Worm (Caenorhabditis elegans) whole organism, L1 larva: Measurements from ENCODE around the gene T19H5.4.

Experiments used
- F16B12.6 ChIP-seq: fragments of 150-350 bp; optimal IDR thresholded peaks from 2 replicates; lab custom pipeline; 2014; ENCODE audit warnings: missing biosample characterization, missing genetic modification characterization
- Y116A8C.19 ChIP-seq: sonication (generic microtip); optimal IDR thresholded peaks from 2 replicates; lab custom pipeline; 2016; ENCODE audit warnings: missing compliant biosample characterization, missing genetic modification characterization, borderline replicate concordance
- aha-1 ChIP-seq: fragments of 150-350 bp; optimal IDR thresholded peaks from 2 replicates; lab custom pipeline; 2014; ENCODE audit warnings: missing biosample characterization, missing genetic modification characterization
- alr-1 ChIP-seq: fragments of 200-800 bp; sonication (Bioruptor generic); optimal IDR thresholded peaks from 2 replicates; lab custom pipeline; 2018; ENCODE audit warnings: borderline replicate concordance, mild to moderate bottlenecking, missing genetic modification characterization, missing compliant biosample characterization
- ama-1 ChIP-seq: fragments of 150-350 bp; optimal IDR thresholded peaks from 2 replicates; lab custom pipeline; 2014
- blmp-1 ChIP-seq: fragments of 150-350 bp; optimal IDR thresholded peaks from 2 replicates; lab custom pipeline; 2014; ENCODE audit warnings: missing biosample characterization, missing genetic modification characterization
- ceh-63 ChIP-seq: fragments of 200-800 bp; sonication (Bioruptor generic); optimal IDR thresholded peaks from 2 replicates; lab custom pipeline; 2018; ENCODE audit warnings: mild to moderate bottlenecking, missing genetic modification characterization, missing compliant biosample characterization
- ceh-8 ChIP-seq: fragments of 200-800 bp; sonication (Bioruptor generic); optimal IDR thresholded peaks from 2 replicates; lab custom pipeline; 2018; ENCODE audit warnings: mild to moderate bottlenecking, missing genetic modification characterization, moderate library complexity, missing compliant biosample characterization
- dsc-1 ChIP-seq: sonication (generic microtip); optimal IDR thresholded peaks from 2 replicates; lab custom pipeline; 2016; ENCODE audit warnings: mild to moderate bottlenecking, missing genetic modification characterization, missing compliant biosample characterization
- efl-1 ChIP-seq, 4 experiments: fragments of 150-350 bp; optimal IDR thresholded peaks in 3 of 4; peaks in 1 of 4; 1 replicate in 1 of 4; 2 replicates in 3 of 4; lab custom pipeline; 2014; ENCODE audit warnings: missing biosample characterization in 2 of 4, missing genetic modification characterization in 2 of 4, missing genetic modification reagents in 2 of 4
- efl-3 ChIP-seq: fragments of 200-800 bp; sonication (Bioruptor generic); optimal IDR thresholded peaks from 2 replicates; lab custom pipeline; 2018; ENCODE audit warnings: mild to moderate bottlenecking, missing genetic modification characterization, missing compliant biosample characterization
- egl-13 ChIP-seq: sonication (generic microtip); optimal IDR thresholded peaks from 2 replicates; lab custom pipeline; 2016; ENCODE audit warnings: missing genotype, missing genetic modification reagents, missing genetic modification characterization, missing compliant biosample characterization
- egl-27 ChIP-seq, 2 experiments: fragments of 150-350 bp in 1 of 2; sonication (generic microtip); optimal IDR thresholded peaks; 3 replicates each; lab custom pipeline; 2017 to 2018; ENCODE audit warnings: missing biosample characterization in 2 of 2, missing genetic modification characterization in 2 of 2, missing genetic modification reagents in 2 of 2
- elt-2 ChIP-seq: sonication (generic microtip); optimal IDR thresholded peaks from 2 replicates; lab custom pipeline; 2016; ENCODE audit warnings: missing genetic modification characterization, mild to moderate bottlenecking, inconsistent platforms, missing compliant biosample characterization, missing genetic modification reagents
- elt-3 ChIP-seq, 6 experiments: fragments of 150-350 bp in 1 of 6; sonication (generic microtip); optimal IDR thresholded peaks; 2 replicates each; lab custom pipeline; 2017 to 2018; ENCODE audit warnings: missing biosample characterization in 6 of 6, missing genetic modification characterization in 6 of 6, inconsistent platforms in 1 of 6
- fkh-10 ChIP-seq: sonication (generic microtip); optimal IDR thresholded peaks from 2 replicates; lab custom pipeline; 2017; ENCODE audit warnings: missing biosample characterization, missing genetic modification reagents, missing genetic modification characterization
- lin-35 ChIP-seq, 2 experiments: fragments of 150-350 bp; optimal IDR thresholded peaks; 2 replicates each; lab custom pipeline; 2014; ENCODE audit warnings: missing biosample characterization in 2 of 2, missing genetic modification characterization in 2 of 2, missing genetic modification reagents in 2 of 2
- lin-39 ChIP-seq: fragments of 150-350 bp; optimal IDR thresholded peaks from 2 replicates; lab custom pipeline; 2014; ENCODE audit warnings: missing biosample characterization, missing genetic modification reagents, missing genetic modification characterization
- mdl-1 ChIP-seq, 2 experiments: fragments of 150-350 bp; optimal IDR thresholded peaks; 2 replicates each; lab custom pipeline; 2014 to 2017; ENCODE audit warnings: missing biosample characterization in 2 of 2, missing genetic modification characterization in 2 of 2, inconsistent platforms in 1 of 2
- mep-1 ChIP-seq: fragments of 150-350 bp; optimal IDR thresholded peaks from 2 replicates; lab custom pipeline; 2014; ENCODE audit warnings: missing biosample characterization, missing genetic modification characterization
- nhr-11 ChIP-seq: fragments of 150-350 bp; optimal IDR thresholded peaks from 2 replicates; lab custom pipeline; 2014; ENCODE audit warnings: missing biosample characterization, missing genetic modification characterization
- nhr-19 ChIP-seq: fragments of 200-800 bp; sonication (Bioruptor generic); conservative IDR thresholded peaks from 2 replicates; pipeline ENCODE4 v1.3.6; 2022; ENCODE audit warnings: missing genetic modification characterization, missing compliant biosample characterization
- nhr-71 ChIP-seq: sonication (generic microtip); optimal IDR thresholded peaks from 2 replicates; lab custom pipeline; 2016; ENCODE audit warnings: mild to moderate bottlenecking, missing genetic modification characterization, moderate library complexity, missing compliant biosample characterization
- nhr-76 ChIP-seq: sonication (generic microtip); optimal IDR thresholded peaks from 2 replicates; lab custom pipeline; 2017; ENCODE audit warnings: missing biosample characterization, missing genetic modification characterization
- nhr-85 ChIP-seq: sonication (generic microtip); peaks from one replicate; lab custom pipeline; 2016; ENCODE audit warnings: missing genetic modification characterization, inconsistent platforms, missing compliant biosample characterization
- nhr-90 ChIP-seq: sonication (generic microtip); optimal IDR thresholded peaks from 2 replicates; lab custom pipeline; 2016; ENCODE audit warnings: mild to moderate bottlenecking, missing genetic modification characterization, missing compliant biosample characterization; ENCODE audit not compliant: poor library complexity
- pax-3 ChIP-seq: fragments of 200-800 bp; sonication (Bioruptor generic); optimal IDR thresholded peaks from 2 replicates; lab custom pipeline; 2018; ENCODE audit warnings: mild to moderate bottlenecking, missing genetic modification characterization, moderate library complexity, missing compliant biosample characterization
- snu-23 ChIP-seq: sonication (generic microtip); optimal IDR thresholded peaks from 2 replicates; lab custom pipeline; 2016; ENCODE audit warnings: missing genetic modification characterization, missing compliant biosample characterization
- sox-4 ChIP-seq: sonication (generic microtip); optimal IDR thresholded peaks from 2 replicates; lab custom pipeline; 2016; ENCODE audit warnings: missing genetic modification characterization, missing compliant biosample characterization
- sup-37 ChIP-seq: fragments of 200-800 bp; sonication (Bioruptor generic); optimal IDR thresholded peaks from 2 replicates; lab custom pipeline; 2018; ENCODE audit warnings: mild to moderate bottlenecking, missing genetic modification characterization, missing compliant biosample characterization
- unc-130 ChIP-seq: fragments of 150-350 bp; optimal IDR thresholded peaks from 2 replicates; lab custom pipeline; 2017; ENCODE audit warnings: missing biosample characterization, missing genetic modification characterization, inconsistent platforms
- unc-62 ChIP-seq: fragments of 150-350 bp; optimal IDR thresholded peaks from 2 replicates; lab custom pipeline; 2014; ENCODE audit warnings: missing biosample characterization, missing genetic modification reagents, missing genetic modification characterization
- unc-98 ChIP-seq: fragments of 200-800 bp; sonication (Bioruptor generic); IDR thresholded peaks from 2 replicates; pipeline ENCODE4 v1.3.6; 2022; ENCODE audit warnings: missing genetic modification characterization, missing compliant biosample characterization
- vab-15 ChIP-seq: sonication (generic microtip); optimal IDR thresholded peaks from 2 replicates; lab custom pipeline; 2017; ENCODE audit warnings: missing genotype, mild to moderate bottlenecking, missing genetic modification characterization, missing compliant biosample characterization
- zip-4 ChIP-seq: fragments of 200-800 bp; sonication (Bioruptor generic); optimal IDR thresholded peaks from 2 replicates; lab custom pipeline; 2018; ENCODE audit warnings: mild to moderate bottlenecking, missing genetic modification characterization, moderate library complexity, missing compliant biosample characterization

Gene T19H5.4

ce11 chrII:9441838-9442237, 45.3 kb downstream of the T19H5.4 start, which contains the start of gene chil-16:
Gene chil-16 (minus strand): TSS chrII:9441938.
- TF ChIP-seq elt-3 (tag; optimal IDR thresholded peaks at IDR 0.05; lab: Kevin White, UChicago) (no peak), F16B12.6 (tag; lab: Kevin White, UChicago) (no peak), lin-39 (tag; lab: Kevin White, UChicago) (no peak), nhr-71 (tag; lab: Kevin White, UChicago) (no peak), aha-1 (no peak), mdl-1 (tag; optimal IDR thresholded peaks at IDR 0.05; lab: Kevin White, UChicago) (no peak)
- TF ChIP-seq, all 84 proteins: peak for 0

ce11 chrII:9440060-9440459, 47.1 kb downstream of the T19H5.4 start, which contains the start of gene chil-17:
Gene chil-17 (minus strand): TSS chrII:9440160.
- no peak for TF ChIP-seq mep-1
- no peak for TF ChIP-seq egl-13 (tag; lab: Kevin White, UChicago)
- TF ChIP-seq zip-4 (GFP tag; lab: Kevin White, UChicago) = no peak
- TF ChIP-seq unc-130 (tag; lab: Kevin White, UChicago) = no peak
- no peak for TF ChIP-seq nhr-85 (tag; lab: Kevin White, UChicago)
- TF ChIP-seq ama-1 (lab: Kevin White, UChicago) = no peak
- no peak for TF ChIP-seq nhr-76 (tag; lab: Kevin White, UChicago)
- TF ChIP-seq efl-1 (optimal IDR thresholded peaks at IDR 0.05; lab: Kevin White, UChicago) = no peak
- TF ChIP-seq efl-1 (GFP tag; optimal IDR thresholded peaks at IDR 0.05 in 1 of 2; lab: Kevin White, UChicago) = no peak
- TF ChIP-seq lin-35 (GFP tag; optimal IDR thresholded peaks at IDR 0.05; lab: Kevin White, UChicago) = no peak
- no peak for TF ChIP-seq unc-98 (GFP tag; lab: Robert Waterston, UW)
- no peak for TF ChIP-seq vab-15 (tag; lab: Kevin White, UChicago)
- TF ChIP-seq mdl-1 (tag; optimal IDR thresholded peaks at IDR 0.05; lab: Kevin White, UChicago) = no peak
- TF ChIP-seq nhr-19 = no peak
- no peak for TF ChIP-seq sox-4

ce11 chrII:9438853-9439252, 48.3 kb downstream of the T19H5.4 start:
- TF ChIP-seq alr-1 (tag; lab: Kevin White, UChicago) = no peak
- no peak for TF ChIP-seq efl-1 (optimal IDR thresholded peaks at IDR 0.05; lab: Kevin White, UChicago)
- no peak for TF ChIP-seq efl-1 (GFP tag; optimal IDR thresholded peaks at IDR 0.05 in 1 of 2; lab: Kevin White, UChicago)
- no peak for TF ChIP-seq nhr-76 (tag; lab: Kevin White, UChicago)
- no peak for TF ChIP-seq snu-23 (GFP tag; lab: Kevin White, UChicago)
- no peak for TF ChIP-seq unc-62
- no peak for TF ChIP-seq mdl-1 (tag; optimal IDR thresholded peaks at IDR 0.05; lab: Kevin White, UChicago)
- TF ChIP-seq elt-2 = no peak
- no peak for TF ChIP-seq aha-1
- TF ChIP-seq, all 84 proteins: peak for 0

- TF ChIP-seq ceh-8 (GFP tag; lab: Kevin White, UChicago) (no peak), vab-15 (tag; lab: Kevin White, UChicago) (no peak), fkh-10 (GFP tag; lab: Kevin White, UChicago) (no peak), nhr-11 (tag; lab: Kevin White, UChicago) (no peak), efl-3 (no peak), lin-35 (GFP tag; optimal IDR thresholded peaks at IDR 0.05; lab: Kevin White, UChicago) (peak in 1 of 2 experiments; percentile 0), unc-62 (no peak), dsc-1 (tag; lab: Kevin White, UChicago) (no peak), nhr-90 (no peak), F16B12.6 (tag; lab: Kevin White, UChicago) (no peak), sup-37 (no peak), zip-4 (GFP tag; lab: Kevin White, UChicago) (no peak), Y116A8C.19 (tag; lab: Kevin White, UChicago) (no peak), ama-1 (lab: Kevin White, UChicago) (no peak), aha-1 (no peak), ceh-63 (GFP tag; lab: Kevin White, UChicago) (no peak), egl-27 (tag; optimal IDR thresholded peaks at IDR 0.05; lab: Kevin White, UChicago) (no peak), elt-3 (tag; optimal IDR thresholded peaks at IDR 0.05; lab: Kevin White, UChicago) (peak in 1 of 6 experiments; percentile 33), pax-3 (tag; lab: Kevin White, UChicago) (no peak), blmp-1 (tag; lab: Kevin White, UChicago) (peak; percentile 9), nhr-19 (no peak)
These were observed 49.0 kb downstream of the T19H5.4 start, which contains the start of gene chil-13 for ce11 chrII:9438227-9438626. Gene chil-13 (minus strand): TSS chrII:9438327.
